Worm (Caenorhabditis elegans) whole organism, L1 larva: Measurements from ENCODE around the gene sru-35.

ENCODE experiments used
- nhr-76 ChIP-seq: sonication (generic microtip); optimal IDR thresholded peaks from 2 replicates; lab custom pipeline; 2017; ENCODE audit warnings: missing biosample characterization, missing genetic modification characterization
- skn-1 ChIP-seq: fragments of 150-350 bp; optimal IDR thresholded peaks from 2 replicates; lab custom pipeline; 2014; ENCODE audit warnings: missing biosample characterization, missing genetic modification characterization
- tbx-2 ChIP-seq: sonication (generic microtip); optimal IDR thresholded peaks from 2 replicates; lab custom pipeline; 2016; ENCODE audit warnings: missing genetic modification characterization, missing compliant biosample characterization

- TF ChIP-seq skn-1 (no peak), nhr-76 (no peak), tbx-2 (tag; lab: Kevin White, UChicago) (no peak)
These were observed 17.2 kb downstream of the sru-35 start, which contains the start of gene F20C5.6 for ce11 chrIV:8772800-8773256.
